Worm (Caenorhabditis elegans) whole organism, early embryonic: ENCODE results near the gene F35G2.5.

Source experiments
- B0310.2 ChIP-seq: sonication (generic microtip); optimal IDR thresholded peaks from 2 replicates; lab custom pipeline; 2016; ENCODE audit warnings: mild to moderate bottlenecking, missing genetic modification characterization, missing compliant biosample characterization
- F13C5.2 ChIP-seq: sonication (generic microtip); optimal IDR thresholded peaks from 2 replicates; lab custom pipeline; 2017; ENCODE audit warnings: mild to moderate bottlenecking, missing genetic modification characterization, inconsistent platforms, missing compliant biosample characterization
- aly-1 ChIP-seq: sonication (generic microtip); optimal IDR thresholded peaks from 2 replicates; lab custom pipeline; 2016; ENCODE audit warnings: missing genetic modification characterization, missing compliant biosample characterization
- ama-1 ChIP-seq: fragments of 150-350 bp; optimal IDR thresholded peaks from 2 replicates; lab custom pipeline; 2014
- ceh-13 ChIP-seq: fragments of 200-800 bp; sonication (Bioruptor generic); optimal IDR thresholded peaks from 2 replicates; lab custom pipeline; 2018; ENCODE audit warnings: mild to moderate bottlenecking, missing genetic modification characterization, missing compliant biosample characterization
- ceh-36 ChIP-seq: sonication (generic microtip); optimal IDR thresholded peaks from 2 replicates; lab custom pipeline; 2016; ENCODE audit warnings: missing genetic modification characterization, inconsistent platforms, missing compliant biosample characterization
- ets-7 ChIP-seq: sonication (generic microtip); optimal IDR thresholded peaks from 2 replicates; lab custom pipeline; 2016; ENCODE audit warnings: missing genotype, missing genetic modification characterization, missing compliant biosample characterization
- flt-1 ChIP-seq: fragments of 200-800 bp; sonication (Bioruptor generic); IDR thresholded peaks from 2 replicates; pipeline ENCODE4 v1.3.6; 2022; ENCODE audit warnings: missing genetic modification characterization, missing compliant biosample characterization
- hmbx-1 ChIP-seq: sonication (generic microtip); optimal IDR thresholded peaks from 2 replicates; lab custom pipeline; 2016; ENCODE audit warnings: mild to moderate bottlenecking, missing genetic modification characterization, missing compliant biosample characterization
- hmg-4 ChIP-seq: fragments of 200-800 bp; sonication (Bioruptor generic); optimal IDR thresholded peaks from 2 replicates; lab custom pipeline; 2018; ENCODE audit warnings: mild to moderate bottlenecking, missing genetic modification characterization, missing compliant biosample characterization
- hnd-1 ChIP-seq: sonication (generic microtip); optimal IDR thresholded peaks from 2 replicates; lab custom pipeline; 2016; ENCODE audit warnings: missing genetic modification characterization, missing compliant biosample characterization
- pes-1 ChIP-seq: fragments of 200-800 bp; sonication (Bioruptor generic); IDR thresholded peaks from 2 replicates; pipeline ENCODE4 v1.3.6; 2022; ENCODE audit warnings: missing genetic modification reagents, missing genetic modification characterization, missing compliant biosample characterization
- scrt-1 ChIP-seq: fragments of 200-800 bp; sonication (Bioruptor generic); IDR thresholded peaks from 2 replicates; pipeline ENCODE4 v1.3.6; 2022; ENCODE audit warnings: missing genetic modification characterization, missing compliant biosample characterization
- sea-1 ChIP-seq: fragments of 200-800 bp; sonication (Bioruptor generic); conservative IDR thresholded peaks from 2 replicates; pipeline ENCODE4 v1.3.6; 2022; ENCODE audit warnings: missing genetic modification characterization, missing compliant biosample characterization
- tbx-11 ChIP-seq: fragments of 200-800 bp; sonication (Bioruptor generic); IDR thresholded peaks from 2 replicates; pipeline ENCODE4 v1.3.6; 2022; ENCODE audit warnings: missing genetic modification characterization, missing compliant biosample characterization
- tbx-37 ChIP-seq: fragments of 200-800 bp; sonication (Bioruptor generic); conservative IDR thresholded peaks from 2 replicates; pipeline ENCODE4 v1.3.6; 2022; ENCODE audit warnings: missing genetic modification reagents, missing genetic modification characterization, missing compliant biosample characterization
- tra-4 ChIP-seq: sonication (generic microtip); optimal IDR thresholded peaks from 2 replicates; lab custom pipeline; 2017; ENCODE audit warnings: missing genetic modification characterization, missing compliant biosample characterization

Gene F35G2.5

DNA sequence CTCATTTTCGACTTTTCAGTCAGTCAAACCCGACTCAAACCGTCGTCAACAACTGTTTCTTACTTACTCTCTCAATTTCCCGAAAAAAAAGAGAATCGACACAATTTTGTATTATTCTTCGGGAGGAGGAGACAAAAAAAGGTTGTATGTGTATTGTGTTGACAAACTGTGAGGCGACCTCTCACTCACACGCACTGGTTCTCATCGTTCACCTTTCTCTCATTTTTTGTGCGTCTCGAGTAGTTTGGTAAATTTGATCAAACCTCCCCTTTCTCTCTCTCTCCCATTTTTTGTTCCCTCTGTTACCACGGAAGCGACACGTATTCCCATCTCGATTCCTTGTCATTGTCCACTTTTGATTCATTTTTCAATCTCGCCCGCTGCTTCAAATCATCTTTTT lies 20.6 kb upstream of the F35G2.5 start:
- TF ChIP-seq sea-1 (GFP tag; lab: Robert Waterston, UW) (no peak), ama-1 (no peak), hmbx-1 (tag; lab: Kevin White, UChicago) (no peak), aly-1 (no peak), scrt-1 (GFP tag; lab: Robert Waterston, UW) (no peak), ceh-13 (GFP tag; lab: Kevin White, UChicago) (no peak), hmg-4 (no peak), F13C5.2 (tag; lab: Kevin White, UChicago) (no peak), ets-7 (tag; lab: Kevin White, UChicago) (no peak), ceh-36 (tag; lab: Kevin White, UChicago) (no peak)

DNA sequence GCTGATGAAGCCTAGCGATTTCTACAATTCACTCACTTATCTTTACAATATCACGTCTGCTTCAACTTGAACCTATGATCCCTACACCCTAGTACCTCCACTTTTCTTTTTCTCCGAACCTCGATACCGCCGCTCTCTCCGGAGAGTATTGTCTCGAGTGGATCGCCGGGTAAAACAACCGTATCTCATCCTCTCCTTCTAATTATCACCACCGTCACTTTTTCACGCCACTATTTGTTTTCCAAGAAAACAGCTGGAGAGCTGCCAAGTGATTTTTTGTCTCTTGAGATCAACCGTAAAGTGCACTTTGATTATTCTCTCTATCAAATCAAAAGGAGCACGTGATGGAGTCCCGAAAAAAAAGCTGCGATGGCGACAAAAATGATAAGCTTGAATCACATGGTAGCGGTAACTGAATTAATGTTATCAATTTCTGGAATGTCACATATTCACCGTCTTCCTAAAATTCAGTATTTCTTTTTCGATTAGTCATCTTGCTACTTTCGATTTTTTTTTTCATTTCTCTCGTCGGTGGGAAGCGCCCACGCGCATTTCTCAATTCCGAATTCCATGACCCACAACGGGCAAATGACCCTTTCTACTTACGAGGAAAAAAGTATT lies 19.8 kb upstream of the F35G2.5 start:
- TF ChIP-seq hmg-4 (no peak), hmbx-1 (tag; lab: Kevin White, UChicago) (no peak), tra-4 (tag; lab: Kevin White, UChicago) (no peak), hnd-1 (tag; lab: Kevin White, UChicago) (no peak), ceh-13 (GFP tag; lab: Kevin White, UChicago) (no peak), ceh-36 (tag; lab: Kevin White, UChicago) (no peak), tbx-11 (GFP tag; lab: Robert Waterston, UW) (no peak), F13C5.2 (tag; lab: Kevin White, UChicago) (no peak), ama-1 (no peak), scrt-1 (GFP tag; lab: Robert Waterston, UW) (no peak), flt-1 (GFP tag; lab: Robert Waterston, UW) (no peak), tbx-37 (GFP tag; lab: Robert Waterston, UW) (no peak), sea-1 (GFP tag; lab: Robert Waterston, UW) (no peak), aly-1 (no peak), pes-1 (GFP tag; lab: Robert Waterston, UW) (no peak), B0310.2 (tag; lab: Kevin White, UChicago) (no peak), ets-7 (tag; lab: Kevin White, UChicago) (no peak)

DNA sequence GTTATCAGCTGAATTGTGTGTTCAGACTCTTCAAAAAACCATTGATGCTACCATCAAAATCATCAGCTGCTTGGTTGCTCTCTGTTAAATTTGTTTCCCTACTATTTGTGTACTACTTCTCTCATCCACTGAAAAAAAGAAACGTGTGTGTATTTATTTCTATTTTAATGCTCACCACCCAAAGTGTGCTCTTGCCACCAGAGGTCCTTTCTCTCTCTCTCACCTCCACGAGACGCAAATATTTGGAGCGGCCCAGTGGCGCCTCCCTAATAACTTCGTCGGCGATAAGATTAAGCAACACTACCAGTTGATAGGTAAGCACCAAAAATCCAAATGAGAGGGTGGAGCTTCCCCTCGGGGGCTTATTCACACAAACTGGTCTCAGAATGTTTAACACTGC lies 18.6 kb upstream of the F35G2.5 start:
- TF ChIP-seq ets-7 (tag; lab: Kevin White, UChicago), result no peak
- no peak for TF ChIP-seq hnd-1 (tag; lab: Kevin White, UChicago)
- TF ChIP-seq B0310.2 (tag; lab: Kevin White, UChicago), result no peak
- no peak for TF ChIP-seq ceh-13 (GFP tag; lab: Kevin White, UChicago)
- no peak for TF ChIP-seq F13C5.2 (tag; lab: Kevin White, UChicago)
- TF ChIP-seq pes-1 (GFP tag; lab: Robert Waterston, UW), result no peak
- no peak for TF ChIP-seq ceh-36 (tag; lab: Kevin White, UChicago)
- TF ChIP-seq sea-1 (GFP tag; lab: Robert Waterston, UW), result no peak
- TF ChIP-seq tra-4 (tag; lab: Kevin White, UChicago), result no peak
- no peak for TF ChIP-seq tbx-11 (GFP tag; lab: Robert Waterston, UW)
- no peak for TF ChIP-seq hmbx-1 (tag; lab: Kevin White, UChicago)
- TF ChIP-seq scrt-1 (GFP tag; lab: Robert Waterston, UW), result no peak
- no peak for TF ChIP-seq tbx-37 (GFP tag; lab: Robert Waterston, UW)
- TF ChIP-seq flt-1 (GFP tag; lab: Robert Waterston, UW), result no peak
- TF ChIP-seq aly-1, result no peak
- no peak for TF ChIP-seq ama-1
- no peak for TF ChIP-seq hmg-4

DNA sequence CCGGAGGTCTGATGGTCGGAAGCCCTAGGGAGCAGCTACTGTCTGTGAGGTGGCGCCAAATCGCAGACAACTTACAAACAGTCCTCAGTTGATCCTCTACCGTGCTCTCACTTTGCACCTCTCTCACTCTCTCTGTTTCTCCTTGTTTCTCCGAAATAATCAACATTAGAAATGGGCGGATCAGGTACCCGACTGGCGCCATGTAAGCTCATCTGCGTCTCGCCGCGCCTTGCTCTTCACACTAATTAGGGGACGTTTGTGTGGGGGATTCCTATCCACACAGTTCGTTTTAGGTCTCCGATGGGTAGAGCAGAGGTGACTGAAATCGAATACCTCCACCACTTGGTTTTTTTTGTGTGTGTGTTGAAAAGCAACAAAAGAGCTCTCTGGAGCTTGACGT lies 17.4 kb upstream of the F35G2.5 start:
- TF ChIP-seq pes-1 (GFP tag; lab: Robert Waterston, UW) (no peak), tbx-37 (GFP tag; lab: Robert Waterston, UW) (no peak), F13C5.2 (tag; lab: Kevin White, UChicago) (no peak)

ce11 chrIV:12202949-12203348 lies 16.5 kb upstream of the F35G2.5 start, which contains the start of gene F35G2.1:
Gene F35G2.1 (plus strand): TSS chrIV:12203249.
- TF ChIP-seq scrt-1 (GFP tag; lab: Robert Waterston, UW), result no peak
- TF ChIP-seq hmbx-1 (tag; lab: Kevin White, UChicago), result no peak
- TF ChIP-seq tbx-11 (GFP tag; lab: Robert Waterston, UW), result no peak
- TF ChIP-seq aly-1, result no peak
- TF ChIP-seq tra-4 (tag; lab: Kevin White, UChicago), result no peak
- no peak for TF ChIP-seq flt-1 (GFP tag; lab: Robert Waterston, UW)
- no peak for TF ChIP-seq pes-1 (GFP tag; lab: Robert Waterston, UW)
- TF ChIP-seq ceh-13 (GFP tag; lab: Kevin White, UChicago), result no peak
- TF ChIP-seq ama-1, result no peak
- TF ChIP-seq ets-7 (tag; lab: Kevin White, UChicago), result no peak
- TF ChIP-seq ceh-36 (tag; lab: Kevin White, UChicago), result no peak
- TF ChIP-seq hnd-1 (tag; lab: Kevin White, UChicago), result no peak
- no peak for TF ChIP-seq B0310.2 (tag; lab: Kevin White, UChicago)
- TF ChIP-seq tbx-37 (GFP tag; lab: Robert Waterston, UW), result no peak
- TF ChIP-seq hmg-4, result no peak
- no peak for TF ChIP-seq F13C5.2 (tag; lab: Kevin White, UChicago)
- no peak for TF ChIP-seq sea-1 (GFP tag; lab: Robert Waterston, UW)

ce11 chrIV:12203968-12204367 lies 15.4 kb upstream of the F35G2.5 start:
- TF ChIP-seq pes-1 (GFP tag; lab: Robert Waterston, UW) (no peak), aly-1 (no peak), F13C5.2 (tag; lab: Kevin White, UChicago) (no peak), sea-1 (GFP tag; lab: Robert Waterston, UW) (no peak), flt-1 (GFP tag; lab: Robert Waterston, UW) (no peak), hmbx-1 (tag; lab: Kevin White, UChicago) (no peak), ceh-13 (GFP tag; lab: Kevin White, UChicago) (no peak), tra-4 (tag; lab: Kevin White, UChicago) (no peak), ceh-36 (tag; lab: Kevin White, UChicago) (no peak), tbx-37 (GFP tag; lab: Robert Waterston, UW) (no peak), hnd-1 (tag; lab: Kevin White, UChicago) (no peak), tbx-11 (GFP tag; lab: Robert Waterston, UW) (no peak)
